Fruit fly (Drosophila melanogaster): ENCODE results near the gene Cp19.

Gene Cp19

DNA sequence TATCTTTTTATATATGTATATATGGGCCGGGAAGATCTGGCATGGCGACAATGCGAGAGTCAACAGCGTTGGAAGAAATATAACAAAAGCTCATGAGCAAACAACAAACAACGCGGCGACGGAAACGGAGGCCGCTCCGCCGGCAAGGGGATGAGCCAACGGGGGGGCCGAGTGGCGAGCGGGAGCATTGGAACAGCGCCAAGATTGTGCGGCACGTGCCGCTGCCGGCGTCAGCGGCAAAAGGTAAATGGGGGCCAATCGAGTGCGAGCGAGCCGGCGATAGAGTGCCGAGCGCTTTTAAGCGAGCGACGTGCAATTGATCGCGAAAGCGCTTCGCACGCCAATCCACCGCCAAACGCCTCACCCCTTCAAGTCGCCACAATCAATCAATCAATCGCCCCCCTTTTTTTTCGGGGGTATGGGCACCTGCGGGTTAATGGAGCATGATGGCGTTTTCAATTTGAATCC lies 33.1 kb upstream of the Cp19 start (continued):
- TF ChIP-seq CG17361 (GFP tag; IDR thresholded peaks at IDR 0.05) (peak; percentile 28; the same call in 1 of the 3 replicates), hkb (optimal IDR thresholded peaks at IDR 0.05) (no peak), hkb (GFP tag; IDR thresholded peaks at IDR 0.05) (peak; percentile 64), ash1 (GFP tag; optimal IDR thresholded peaks at IDR 0.05) (peak; percentile 48), Rfx (GFP tag; IDR thresholded peaks at IDR 0.05) (peak; percentile 57; the same call in 1 of the 2 replicates), CG9932 (GFP tag; IDR thresholded peaks at IDR 0.05) (peak; percentile 45; the same call in 1 of the 2 replicates), CG14710 (tag; optimal IDR thresholded peaks at IDR 0.05) (peak; percentile 39), nerfin-1 (tag; optimal IDR thresholded peaks at IDR 0.05) (peak; percentile 50), Dll (GFP tag; IDR thresholded peaks at IDR 0.05; ENCODE audit: partially characterized antibody) (0 out of 4 replicates have a peak, but pooled peaks have one; percentile 13), CG4617 (GFP tag; optimal IDR thresholded peaks at IDR 0.05; ENCODE audit: borderline replicate concordance) (no peak), CG10147 (GFP tag; optimal IDR thresholded peaks at IDR 0.05) (peak; percentile 53), Rx (GFP tag; IDR thresholded peaks at IDR 0.05) (peak; percentile 7; the same call in 1 of the 2 replicates), fru (optimal IDR thresholded peaks at IDR 0.05) (no peak), Mrtf (GFP tag; IDR thresholded peaks at IDR 0.05) (no peak), Bgb (GFP tag; IDR thresholded peaks at IDR 0.05; ENCODE audit: partially characterized antibody) (no peak; the same call in 1 of the 2 replicates), btn (GFP tag; optimal IDR thresholded peaks at IDR 0.05) (no peak), CG18619 (GFP tag; optimal IDR thresholded peaks at IDR 0.05) (peak; percentile 72), danr (GFP tag; IDR thresholded peaks at IDR 0.05) (no peak), vfl (GFP tag; optimal IDR thresholded peaks at IDR 0.05) (no peak), bigmax (GFP tag; optimal IDR thresholded peaks at IDR 0.05) (no peak), pho (GFP tag; optimal IDR thresholded peaks at IDR 0.05) (peak; percentile 37), CG7786 (GFP tag; optimal IDR thresholded peaks at IDR 0.05) (no peak), CG9437 (GFP tag; optimal IDR thresholded peaks at IDR 0.05) (no peak), CG13296 (GFP tag; optimal IDR thresholded peaks at IDR 0.05) (peak; percentile 75), CG1024 (GFP tag; IDR thresholded peaks at IDR 0.05) (0 out of 2 replicates have a peak, but pooled peaks have one; percentile 38), zfh1 (GFP tag; IDR thresholded peaks at IDR 0.05) (peak; percentile 62; the same call in 2 of the 3 replicates), MESR4 (GFP tag; optimal IDR thresholded peaks at IDR 0.05) (no peak), CG11695 (GFP tag; IDR thresholded peaks at IDR 0.05) (peak; percentile 51; the same call in 1 of the 3 replicates), CG14441 (GFP tag; IDR thresholded peaks at IDR 0.05) (peak; percentile 29; the same call in 1 of the 2 replicates), sqz (GFP tag; optimal IDR thresholded peaks at IDR 0.05) (peak; percentile 48), Opbp (GFP tag; IDR thresholded peaks at IDR 0.05; ENCODE audit: partially characterized antibody) (0 out of 3 replicates have a peak, but pooled peaks have one; percentile 37), CG12942 (GFP tag; optimal IDR thresholded peaks at IDR 0.05) (peak; percentile 55), Adf1 (GFP tag; IDR thresholded peaks at IDR 0.05) (peak; percentile 94), CG10979 (tag; optimal IDR thresholded peaks at IDR 0.05) (peak; percentile 21), Dip3 (GFP tag; optimal IDR thresholded peaks at IDR 0.05) (no peak), Ravus (GFP tag; IDR thresholded peaks at IDR 0.05) (no peak; the same call in 1 of the 2 replicates), C15 (GFP tag; IDR thresholded peaks at IDR 0.05) (no peak), her (GFP tag; optimal IDR thresholded peaks at IDR 0.05) (no peak), ap (GFP tag; IDR thresholded peaks at IDR 0.05) (peak; percentile 26; the same call in 1 of the 2 replicates), CG11085 (GFP tag; IDR thresholded peaks at IDR 0.05) (no peak), CG12104 (GFP tag; optimal IDR thresholded peaks at IDR 0.05) (peak; percentile 56), YL-1 (GFP tag; optimal IDR thresholded peaks at IDR 0.05) (peak; percentile 48), gt (GFP tag; IDR thresholded peaks at IDR 0.05) (no peak), CG17359 (tag; optimal IDR thresholded peaks at IDR 0.05) (peak; percentile 76), sd (tag; optimal IDR thresholded peaks at IDR 0.05) (peak; percentile 73), Taf1 (GFP tag; IDR thresholded peaks at IDR 0.05) (no peak), dati (GFP tag; IDR thresholded peaks at IDR 0.05) (no peak), CG12071 (GFP tag; optimal IDR thresholded peaks at IDR 0.05) (peak; percentile 69), CG33557 (GFP tag; optimal IDR thresholded peaks at IDR 0.05) (peak; percentile 66), Fer3 (tag; optimal IDR thresholded peaks at IDR 0.05) (peak; percentile 63), pum (GFP tag; optimal IDR thresholded peaks at IDR 0.05) (peak; percentile 1)
